Worm (Caenorhabditis elegans) whole organism, L2 larva: ENCODE data around the gene C16D2.1.

Experiments used
- C34F6.9 ChIP-seq: fragments of 150-350 bp; optimal IDR thresholded peaks from 2 replicates; lab custom pipeline; 2014; ENCODE audit warnings: missing biosample characterization, missing genetic modification characterization
- F13H6.1 ChIP-seq: sonication (generic microtip); optimal IDR thresholded peaks from 2 replicates; lab custom pipeline; 2016; ENCODE audit warnings: missing genetic modification characterization, missing compliant biosample characterization
- ZK546.5 ChIP-seq: sonication (generic microtip); optimal IDR thresholded peaks from 2 replicates; lab custom pipeline; 2017; ENCODE audit warnings: missing biosample characterization, missing genetic modification characterization
- aly-2 ChIP-seq: fragments of 150-350 bp; optimal IDR thresholded peaks from 2 replicates; lab custom pipeline; 2014; ENCODE audit warnings: missing biosample characterization, missing genetic modification characterization
- ama-1 ChIP-seq: fragments of 150-350 bp; optimal IDR thresholded peaks from 2 replicates; lab custom pipeline; 2018; ENCODE audit warnings: inconsistent platforms
- blmp-1 ChIP-seq: sonication (generic microtip); optimal IDR thresholded peaks from 2 replicates; lab custom pipeline; 2017; ENCODE audit warnings: missing genetic modification characterization, mild to moderate bottlenecking, missing compliant biosample characterization, antibody characterized with exemption, moderate library complexity; ENCODE audit not compliant: insufficient read depth
- ceh-82 ChIP-seq: fragments of 150-350 bp; optimal IDR thresholded peaks from 2 replicates; lab custom pipeline; 2014; ENCODE audit warnings: missing biosample characterization, missing genetic modification characterization
- crh-2 ChIP-seq: sonication (generic microtip); optimal IDR thresholded peaks from 2 replicates; lab custom pipeline; 2017; ENCODE audit warnings: missing biosample characterization, missing genetic modification characterization
- dmd-4 ChIP-seq: sonication (generic microtip); optimal IDR thresholded peaks from 2 replicates; lab custom pipeline; 2017; ENCODE audit warnings: missing biosample characterization, missing genetic modification characterization
- elt-1 ChIP-seq: fragments of 150-350 bp; optimal IDR thresholded peaks from 2 replicates; lab custom pipeline; 2014; ENCODE audit warnings: missing biosample characterization, missing genetic modification characterization
- fos-1 ChIP-seq: fragments of 150-350 bp; optimal IDR thresholded peaks from 2 replicates; lab custom pipeline; 2014; ENCODE audit warnings: missing biosample characterization, missing genetic modification characterization
- gmeb-1 ChIP-seq: fragments of 150-350 bp; optimal IDR thresholded peaks from 2 replicates; lab custom pipeline; 2014; ENCODE audit warnings: missing biosample characterization, missing genetic modification characterization
- lin-11 ChIP-seq: fragments of 150-350 bp; sonication (generic microtip); optimal IDR thresholded peaks from 2 replicates; lab custom pipeline; 2014; ENCODE audit warnings: missing biosample characterization, missing genetic modification characterization, inconsistent platforms, mixed read lengths
- lin-13 ChIP-seq: fragments of 150-350 bp; optimal IDR thresholded peaks from 2 replicates; lab custom pipeline; 2014; ENCODE audit warnings: missing biosample characterization, missing genetic modification reagents, missing genetic modification characterization
- lin-39 ChIP-seq: fragments of 150-350 bp; optimal IDR thresholded peaks from 2 replicates; lab custom pipeline; 2014; ENCODE audit warnings: missing biosample characterization, missing genetic modification reagents, missing genetic modification characterization
- nhr-10 ChIP-seq: sonication (generic microtip); optimal IDR thresholded peaks from 2 replicates; lab custom pipeline; 2017; ENCODE audit warnings: missing biosample characterization, missing genetic modification characterization
- nhr-11 ChIP-seq: fragments of 150-350 bp; optimal IDR thresholded peaks from 2 replicates; lab custom pipeline; 2014; ENCODE audit warnings: missing biosample characterization, missing genetic modification characterization
- nhr-12 ChIP-seq: fragments of 150-350 bp; optimal IDR thresholded peaks from 2 replicates; lab custom pipeline; 2014; ENCODE audit warnings: missing biosample characterization, missing genetic modification characterization
- nhr-129 ChIP-seq: fragments of 150-350 bp; optimal IDR thresholded peaks from 2 replicates; lab custom pipeline; 2014; ENCODE audit warnings: missing biosample characterization, missing genetic modification characterization
- nhr-21 ChIP-seq: fragments of 150-350 bp; optimal IDR thresholded peaks from 2 replicates; lab custom pipeline; 2014; ENCODE audit warnings: missing biosample characterization, missing genetic modification characterization
- nhr-23 ChIP-seq: fragments of 150-350 bp; optimal IDR thresholded peaks from 2 replicates; lab custom pipeline; 2014; ENCODE audit warnings: missing biosample characterization, missing genetic modification reagents, missing genetic modification characterization
- nhr-25 ChIP-seq: fragments of 150-350 bp; sonication (generic microtip); optimal IDR thresholded peaks from 3 replicates; lab custom pipeline; 2014; ENCODE audit warnings: missing biosample characterization, missing genetic modification characterization
- nhr-6 ChIP-seq: fragments of 150-350 bp; optimal IDR thresholded peaks from 2 replicates; lab custom pipeline; 2014; ENCODE audit warnings: missing biosample characterization, missing genetic modification characterization
- peb-1 ChIP-seq: fragments of 150-350 bp; optimal IDR thresholded peaks from 2 replicates; lab custom pipeline; 2014; ENCODE audit warnings: missing biosample characterization, missing genetic modification characterization
- sem-4 ChIP-seq: fragments of 150-350 bp; optimal IDR thresholded peaks from 2 replicates; lab custom pipeline; 2014; ENCODE audit warnings: missing biosample characterization, missing genetic modification reagents, missing genetic modification characterization
- skn-1 ChIP-seq: sonication (generic microtip); optimal IDR thresholded peaks from 2 replicates; lab custom pipeline; 2017; ENCODE audit warnings: missing biosample characterization, missing genetic modification characterization
- sma-3 ChIP-seq: sonication (generic microtip); optimal IDR thresholded peaks from 2 replicates; lab custom pipeline; 2016; ENCODE audit warnings: missing genetic modification reagents, missing genetic modification characterization, missing compliant biosample characterization
- sma-9 ChIP-seq, 2 experiments: fragments of 150-350 bp in 1 of 2; sonication (generic microtip) in 1 of 2; optimal IDR thresholded peaks; 2 replicates each; lab custom pipeline; 2014 to 2016; ENCODE audit warnings: missing genetic modification characterization in 2 of 2, mild to moderate bottlenecking in 1 of 2, missing biosample characterization in 1 of 2, missing compliant biosample characterization in 1 of 2, missing genetic modification reagents in 1 of 2, moderate library complexity in 1 of 2
- unc-39 ChIP-seq: fragments of 150-350 bp; optimal IDR thresholded peaks from 2 replicates; lab custom pipeline; 2014; ENCODE audit warnings: missing biosample characterization, missing genetic modification characterization
- zag-1 ChIP-seq: fragments of 150-350 bp; optimal IDR thresholded peaks from 2 replicates; lab custom pipeline; 2014; ENCODE audit warnings: missing biosample characterization, missing genetic modification characterization

C16D2.1 gene

DNA sequence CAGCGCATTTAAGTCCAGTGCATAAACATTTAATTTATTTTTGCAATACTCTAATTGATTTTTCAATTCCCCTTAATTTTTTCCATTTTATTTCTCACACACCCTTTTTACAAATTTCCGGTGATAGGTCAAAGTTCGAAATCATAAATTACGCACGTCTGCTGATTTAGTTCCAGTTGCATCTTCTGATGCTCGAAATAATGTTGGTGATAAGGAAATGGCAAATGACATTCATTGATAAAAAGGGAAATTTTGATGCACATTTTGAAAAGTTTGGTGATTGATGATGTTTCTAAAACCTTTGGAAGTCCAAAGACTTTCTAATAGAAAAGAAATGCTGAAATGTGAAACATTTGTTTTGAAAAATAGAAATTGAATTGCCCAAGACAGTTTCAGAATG, 25.7 kb downstream of the C16D2.1 start (continued):
- no peak for TF ChIP-seq lin-39
- no peak for TF ChIP-seq nhr-11 (tag; lab: Kevin White, UChicago)
- TF ChIP-seq sem-4, result no peak
- TF ChIP-seq dmd-4 (tag; lab: Kevin White, UChicago), result no peak
- no peak for TF ChIP-seq peb-1
- TF ChIP-seq nhr-23, result no peak
- TF ChIP-seq lin-11 (tag; lab: Kevin White, UChicago), result no peak
- TF ChIP-seq aly-2 (tag; lab: Kevin White, UChicago), result no peak
- TF ChIP-seq, all 48 proteins: peak for 5

DNA sequence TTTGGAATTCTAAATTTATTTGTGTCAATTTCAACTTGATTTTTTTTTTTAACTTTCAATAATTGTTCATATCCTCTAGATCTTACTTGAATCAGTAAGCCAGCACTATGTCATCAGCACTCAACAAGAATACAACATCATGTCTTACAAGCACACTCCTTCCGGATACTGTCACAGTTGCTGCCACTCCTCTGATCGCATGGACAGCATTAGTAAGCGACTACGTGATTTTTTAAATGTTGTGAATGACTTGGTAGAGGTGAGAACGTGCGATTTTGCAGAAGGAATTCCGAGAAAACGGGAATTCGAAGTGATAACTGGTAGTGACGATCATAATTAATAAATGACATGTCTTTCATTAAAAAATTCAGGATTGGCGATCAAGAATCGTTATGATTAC, 26.6 kb downstream of the C16D2.1 start, which contains the start of gene oac-54:
Gene oac-54, plus strand, starts transcription at position 83 of the 400 bp plus-strand sequence.
- TF ChIP-seq gmeb-1 (tag; lab: Kevin White, UChicago), result no peak
- TF ChIP-seq lin-13, result no peak
- TF ChIP-seq F13H6.1 (tag; lab: Kevin White, UChicago), result no peak
- no peak for TF ChIP-seq sma-3 (GFP tag; lab: Kevin White, UChicago)
- no peak for TF ChIP-seq nhr-12 (tag; lab: Kevin White, UChicago)
- TF ChIP-seq skn-1, result no peak
- TF ChIP-seq lin-39, result no peak
- no peak for TF ChIP-seq C34F6.9 (tag; lab: Kevin White, UChicago)
- no peak for TF ChIP-seq nhr-10
- no peak for TF ChIP-seq zag-1
- no peak for TF ChIP-seq crh-2
- no peak for TF ChIP-seq nhr-25 (tag; lab: Kevin White, UChicago)
- TF ChIP-seq nhr-21, result no peak
- no peak for TF ChIP-seq ceh-82
- TF ChIP-seq fos-1, result no peak

DNA sequence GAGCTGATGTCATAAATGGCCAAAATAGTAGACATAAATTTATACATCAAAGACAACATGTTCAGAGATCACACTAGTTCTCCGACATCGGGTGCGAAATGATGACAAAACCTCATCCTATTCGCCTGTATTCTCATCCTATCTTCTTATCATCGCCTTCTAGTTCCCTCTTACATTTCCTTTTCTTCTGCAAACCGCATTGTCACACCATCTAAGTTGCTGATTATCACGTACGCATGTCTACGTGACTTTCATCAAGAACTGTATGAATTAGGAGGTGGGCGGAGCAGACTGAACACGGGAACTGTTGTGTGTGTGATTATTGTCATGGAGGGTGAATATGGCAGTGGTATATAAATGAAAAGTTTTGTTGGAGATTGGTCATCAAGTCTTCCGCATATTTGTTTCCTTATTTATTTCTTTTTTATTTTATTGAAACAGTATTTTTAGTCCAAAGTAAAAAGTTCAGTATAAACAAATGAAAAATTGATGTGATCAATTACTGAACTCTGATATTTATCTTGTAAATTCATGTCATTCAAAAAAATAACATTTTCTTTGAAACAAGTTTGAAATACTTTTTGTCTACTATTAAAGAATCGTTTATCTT, 28.8 kb downstream of the C16D2.1 start:
- peak; percentile 40 for TF ChIP-seq blmp-1 (tag; lab: Kevin White, UChicago)
- TF ChIP-seq ama-1, result no peak
- TF ChIP-seq fos-1, result peak; percentile 72
- TF ChIP-seq sma-9 (GFP tag; optimal IDR thresholded peaks at IDR 0.05; lab: Kevin White, UChicago), result peak; percentile 90
- no peak for TF ChIP-seq sma-9 (tag; optimal IDR thresholded peaks at IDR 0.05; lab: Kevin White, UChicago)
- TF ChIP-seq nhr-129 (tag; lab: Kevin White, UChicago), result peak; percentile 52
- peak; percentile 4 for TF ChIP-seq crh-2
- peak; percentile 89 for TF ChIP-seq nhr-21
- TF ChIP-seq sma-3 (GFP tag; lab: Kevin White, UChicago), result peak; percentile 85
- peak; percentile 38 for TF ChIP-seq gmeb-1 (tag; lab: Kevin White, UChicago)
- no peak for TF ChIP-seq nhr-6 (tag; lab: Kevin White, UChicago)
- TF ChIP-seq nhr-25 (tag; lab: Kevin White, UChicago), result peak; percentile 26
- no peak for TF ChIP-seq nhr-11 (tag; lab: Kevin White, UChicago)
- TF ChIP-seq lin-39, result no peak
- no peak for TF ChIP-seq ZK546.5 (tag; lab: Kevin White, UChicago)
- no peak for TF ChIP-seq elt-1
- peak; percentile 72 for TF ChIP-seq skn-1

DNA sequence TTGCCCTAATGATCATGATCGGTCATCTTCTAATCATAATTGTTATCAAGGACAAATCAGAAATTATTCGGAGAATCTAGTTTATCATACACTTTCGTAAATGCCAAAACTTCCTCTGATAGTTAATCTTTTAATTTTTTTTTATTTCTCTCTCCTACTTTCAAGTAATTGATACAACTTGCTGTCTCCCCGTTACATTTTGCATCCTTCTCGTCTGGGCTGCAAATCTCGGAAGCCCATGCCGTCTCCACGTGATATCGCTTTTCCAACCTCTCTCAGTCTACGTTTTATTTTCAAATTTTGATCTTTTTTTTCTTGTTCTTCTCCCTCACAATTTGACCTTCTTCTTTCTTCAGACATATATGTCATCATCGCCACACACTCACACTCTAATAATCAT, 29.6 kb downstream of the C16D2.1 start, which contains the start of gene rhy-1:
Gene rhy-1, plus strand, starts transcription at position 357 of the 400 bp plus-strand sequence.
- TF ChIP-seq dmd-4 (tag; lab: Kevin White, UChicago) (no peak), sma-9 (GFP tag; optimal IDR thresholded peaks at IDR 0.05; lab: Kevin White, UChicago) (peak; percentile 62), sma-9 (tag; optimal IDR thresholded peaks at IDR 0.05; lab: Kevin White, UChicago) (no peak), C34F6.9 (tag; lab: Kevin White, UChicago) (no peak), nhr-25 (tag; lab: Kevin White, UChicago) (peak; percentile 64), nhr-129 (tag; lab: Kevin White, UChicago) (no peak), sma-3 (GFP tag; lab: Kevin White, UChicago) (peak; percentile 10), blmp-1 (tag; lab: Kevin White, UChicago) (peak; percentile 1)

- no peak for TF ChIP-seq zag-1
- TF ChIP-seq ceh-82, result no peak
- no peak for TF ChIP-seq peb-1
- TF ChIP-seq unc-39 (tag; lab: Kevin White, UChicago), result no peak
- peak; percentile 60 for TF ChIP-seq ama-1
- TF ChIP-seq, all 48 proteins: peak for 1
Observed at ce11 chrII:9163348-9163747, 31.9 kb downstream of the C16D2.1 start.
